Worm (Caenorhabditis elegans): ENCODE results near the gene aman-2.

Gene aman-2

DNA sequence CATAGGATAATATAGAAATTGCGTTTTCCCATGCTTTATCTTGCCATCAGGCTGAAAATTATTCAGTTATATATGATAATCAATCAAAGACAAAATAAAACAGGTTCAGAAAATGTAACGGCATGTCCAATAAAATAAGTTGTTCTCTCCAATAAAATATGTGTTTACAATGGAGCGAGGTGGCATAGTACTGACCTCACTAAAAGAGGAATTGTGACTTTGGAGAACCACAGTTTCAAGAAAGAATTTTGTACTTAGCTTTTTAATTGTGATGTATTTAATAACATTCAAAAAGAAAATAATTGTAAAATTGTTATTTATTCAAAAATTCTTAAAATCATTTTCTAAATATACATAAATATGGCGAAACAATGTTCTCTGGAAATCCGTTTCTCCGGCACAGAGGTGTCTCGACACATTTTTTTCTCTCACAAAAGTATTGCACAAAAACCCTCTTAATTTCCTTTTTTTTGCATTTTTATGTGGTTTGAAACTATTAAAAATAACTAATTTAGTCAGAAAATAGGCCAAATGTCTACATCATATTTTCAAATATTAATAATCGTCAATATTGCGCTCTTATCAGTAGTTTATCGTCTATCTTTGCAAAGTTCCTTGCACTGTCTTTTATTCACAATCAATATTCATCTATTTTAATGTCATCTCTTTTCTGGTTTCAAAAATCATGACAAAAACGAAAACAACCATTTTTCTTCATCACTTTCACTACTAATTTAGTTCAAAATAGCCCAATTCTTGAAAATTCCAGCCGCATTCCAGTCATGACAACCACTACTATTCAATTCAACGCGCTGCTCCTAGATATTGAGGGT, at the start of gene aman-2, which contains the start of gene F58H1.3:
Gene aman-2, minus strand, starts transcription at position 51 of the 833 bp plus-strand sequence.
Gene F58H1.3, plus strand, starts transcription at position 783 of the 833 bp plus-strand sequence.
- no peak for TF ChIP-seq snpc-1.1 (tag; optimal IDR thresholded peaks at IDR 0.05; ENCODE audit: insufficient read depth)
- peak; percentile 91 for TF ChIP-seq ceh-100 (GFP tag; IDR thresholded peaks at IDR 0.05)
- TF ChIP-seq snpc-4 (GFP tag; optimal IDR thresholded peaks at IDR 0.05): no peak
- peak in 1 of 4 experiments; percentile 50 for TF ChIP-seq snpc-4 (tag; optimal IDR thresholded peaks at IDR 0.05)
- TF ChIP-seq Y53F4B.3 (GFP tag; IDR thresholded peaks at IDR 0.05): no peak
- TF ChIP-seq sea-2 (GFP tag; IDR thresholded peaks at IDR 0.05): no peak
- no peak for TF ChIP-seq madf-6 (GFP tag; IDR thresholded peaks at IDR 0.05)
- peak; percentile 50 for TF ChIP-seq ceh-27 (GFP tag; optimal IDR thresholded peaks at IDR 0.05)
- TF ChIP-seq ztf-18 (tag; optimal IDR thresholded peaks at IDR 0.05): peak; percentile 13
- TF ChIP-seq Y53G8AR.9 (GFP tag; conservative IDR thresholded peaks at IDR 0.05): no peak
- no peak for TF ChIP-seq mel-28 (tag; optimal IDR thresholded peaks at IDR 0.05; ENCODE audit: borderline replicate concordance)
- 0 out of 2 replicates have a peak, but pooled peaks have one; percentile 40 for TF ChIP-seq ztf-25 (GFP tag; IDR thresholded peaks at IDR 0.05)
- no peak for TF ChIP-seq ztf-22 (GFP tag; optimal IDR thresholded peaks at IDR 0.05)
- TF ChIP-seq lin-40 (tag; optimal IDR thresholded peaks at IDR 0.05): no peak
- TF ChIP-seq lin-26 (GFP tag; IDR thresholded peaks at IDR 0.05): no peak
- no peak for TF ChIP-seq pha-4 (tag; optimal IDR thresholded peaks at IDR 0.05)
- TF ChIP-seq rec-8 (tag; optimal IDR thresholded peaks at IDR 0.05): no peak
- no peak for TF ChIP-seq dpff-1 (tag; optimal IDR thresholded peaks at IDR 0.05)
- TF ChIP-seq ceh-79 (tag; optimal IDR thresholded peaks at IDR 0.05): no peak
- TF ChIP-seq F57C9.4 (tag; optimal IDR thresholded peaks at IDR 0.05): no peak
- no peak for TF ChIP-seq tbp1 (GFP tag; optimal IDR thresholded peaks at IDR 0.05)
- no peak for TF ChIP-seq ama-1 (optimal IDR thresholded peaks at IDR 0.05)
- TF ChIP-seq ama-1 (GFP tag; optimal IDR thresholded peaks at IDR 0.05): no peak
- peak; percentile 18 for TF ChIP-seq F49E8.2 (tag; optimal IDR thresholded peaks at IDR 0.05; ENCODE audit: insufficient read depth)
- TF ChIP-seq Y79H2A.3 (GFP tag; conservative IDR thresholded peaks at IDR 0.05): no peak
- no peak for TF ChIP-seq egrh-3 (GFP tag; IDR thresholded peaks at IDR 0.05)
- TF ChIP-seq egl-44 (GFP tag; IDR thresholded peaks at IDR 0.05): no peak
- peak; percentile 1 for TF ChIP-seq nhr-80 (tag; optimal IDR thresholded peaks at IDR 0.05)
- TF ChIP-seq nhr-27 (tag; optimal IDR thresholded peaks at IDR 0.05): no peak
- no peak for TF ChIP-seq rpc-1 (optimal IDR thresholded peaks at IDR 0.05)
- no peak for TF ChIP-seq rpc-1 (tag; optimal IDR thresholded peaks at IDR 0.05)
- no peak for TF ChIP-seq let-526 (GFP tag; IDR thresholded peaks at IDR 0.05)
- no peak for TF ChIP-seq nfya-2 (GFP tag; IDR thresholded peaks at IDR 0.05)
- no peak for TF ChIP-seq nhr-120 (GFP tag; IDR thresholded peaks at IDR 0.05)
- no peak for TF ChIP-seq F37B4.10 (GFP tag; IDR thresholded peaks at IDR 0.05)
- no peak for TF ChIP-seq F10E7.11 (tag; optimal IDR thresholded peaks at IDR 0.05)
- no peak for TF ChIP-seq hlh-12 (tag; optimal IDR thresholded peaks at IDR 0.05)
- TF ChIP-seq mcd-1 (GFP tag; IDR thresholded peaks at IDR 0.05): no peak
- TF ChIP-seq zfh-2 (GFP tag; conservative IDR thresholded peaks at IDR 0.05): no peak
- no peak for TF ChIP-seq bed-2 (GFP tag; IDR thresholded peaks at IDR 0.05)
- TF ChIP-seq unc-62 (GFP tag; optimal IDR thresholded peaks at IDR 0.05): no peak
- TF ChIP-seq somi-1 (GFP tag; optimal IDR thresholded peaks at IDR 0.05): no peak
- no peak for TF ChIP-seq Y95B8A.8 (GFP tag; IDR thresholded peaks at IDR 0.05)
- TF ChIP-seq nfya-1 (tag; optimal IDR thresholded peaks at IDR 0.05; ENCODE audit: borderline replicate concordance, insufficient read depth): no peak
- no peak for TF ChIP-seq nfyb-1 (GFP tag; IDR thresholded peaks at IDR 0.05)
- TF ChIP-seq lir-1 (GFP tag; conservative IDR thresholded peaks at IDR 0.05): no peak
- no peak for TF ChIP-seq lin-35 (GFP tag; optimal IDR thresholded peaks at IDR 0.05)
- TF ChIP-seq ceh-91 (GFP tag; IDR thresholded peaks at IDR 0.05): no peak
